Worm (Caenorhabditis elegans) whole organism, L4/young adult: ENCODE measurements around the gene H23L24.4.

ENCODE experiments used
- W03F9.2 ChIP-seq: fragments of 150-350 bp; optimal IDR thresholded peaks from 2 replicates; lab custom pipeline; 2014; ENCODE audit warnings: missing biosample characterization, missing genetic modification characterization
- dao-5 ChIP-seq: sonication (generic microtip); optimal IDR thresholded peaks from 2 replicates; lab custom pipeline; 2016; ENCODE audit warnings: missing genotype, missing genetic modification characterization, moderate library complexity, missing compliant biosample characterization

DNA sequence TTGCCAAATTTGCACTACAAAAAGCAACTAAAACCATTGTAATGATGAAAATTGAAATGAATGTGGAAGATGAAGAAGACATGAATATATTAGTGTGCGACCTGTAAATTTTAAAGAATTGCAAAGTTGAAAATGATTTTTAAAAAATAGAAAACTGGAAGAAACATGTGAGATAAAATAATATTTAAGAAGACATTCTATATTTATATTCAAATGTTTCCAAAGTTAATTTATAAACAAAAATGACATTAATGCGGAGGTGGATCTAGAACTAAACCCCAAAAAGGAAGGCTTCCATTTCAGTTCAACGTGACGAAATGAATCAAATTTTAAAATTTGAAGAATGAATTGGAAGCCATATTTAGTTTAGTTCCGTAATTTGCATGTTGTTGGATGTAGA, 26.2 kb downstream of the H23L24.4 start, which contains the start of gene nlp-60:
- TF ChIP-seq dao-5 (no peak), W03F9.2 (tag; lab: Kevin White, UChicago) (no peak)
